Fruit fly (Drosophila melanogaster) whole organism, adult: ENCODE results near the gene Osi10a.

ENCODE experiments used
- cic ChIP-seq: fragments of 200-800 bp; sonication (Bioruptor generic); optimal IDR thresholded peaks from 2 replicates; lab custom pipeline; 2017; ENCODE audit warnings: missing biosample characterization, mild to moderate bottlenecking, missing genetic modification characterization, moderate library complexity
- kay ChIP-seq: fragments of 200-800 bp; sonication (Bioruptor generic); peaks from one replicate; lab custom pipeline; 2016; ENCODE audit warnings: missing biosample characterization, missing genetic modification characterization, borderline replicate concordance

dm6 chr3R:6311641-6312259 is 48.0 kb downstream of the Osi10a start, which contains the start of gene Osi17:
- TF ChIP-seq cic (no peak), kay (no peak)
